Worm (Caenorhabditis elegans) whole organism, dauer: Measurements from ENCODE around the gene Y57G11B.6.

Experiments used
- unc-62 ChIP-seq: sonication (generic microtip); optimal IDR thresholded peaks from 2 replicates; lab custom pipeline; 2017; ENCODE audit warnings: missing biosample characterization, missing genetic modification reagents, missing genetic modification characterization

Y57G11B.6 gene

DNA sequence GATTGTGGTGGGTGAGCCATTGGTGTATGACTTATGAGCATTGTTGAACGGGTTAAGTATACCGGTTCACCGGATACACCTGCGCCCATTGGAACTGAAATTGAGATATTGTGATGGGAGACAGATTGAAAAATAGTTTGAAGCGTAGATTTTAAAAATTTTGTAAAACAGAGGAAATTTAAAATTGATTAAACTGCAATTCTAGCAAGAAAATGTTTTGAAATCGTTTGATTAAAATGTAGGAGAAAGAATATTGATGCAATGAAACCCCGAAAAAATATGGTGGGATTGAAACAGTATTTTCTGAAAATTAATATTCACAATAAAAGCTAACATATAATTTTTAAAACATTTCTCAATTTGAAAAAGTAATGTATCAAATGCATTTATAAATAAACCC lies at the start of gene Y57G11B.6:
TSS of gene Y57G11B.6 (minus strand) at position 101 of the 400 bp plus-strand sequence.
- TF ChIP-seq unc-62, result no peak

DNA sequence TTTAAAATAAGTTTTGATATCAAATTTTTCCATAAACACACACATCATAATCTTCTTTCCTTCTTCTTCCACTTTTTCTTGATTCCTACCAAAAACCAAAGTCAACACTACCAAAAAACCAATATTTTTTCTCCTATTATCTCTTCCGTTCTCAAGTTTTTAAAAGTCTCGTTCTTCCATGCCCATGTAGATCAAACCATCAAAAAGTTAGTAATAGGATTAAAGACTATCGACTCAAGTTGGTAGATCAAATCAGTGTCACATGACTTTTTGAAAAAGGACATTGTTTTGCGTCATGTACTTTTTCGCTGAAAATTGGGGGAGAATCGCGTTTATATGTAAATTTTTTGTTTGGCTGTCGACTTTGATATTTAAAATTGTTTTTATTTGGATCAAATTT lies 48.3 kb upstream of the Y57G11B.6 start:
- TF ChIP-seq unc-62, result no peak

DNA sequence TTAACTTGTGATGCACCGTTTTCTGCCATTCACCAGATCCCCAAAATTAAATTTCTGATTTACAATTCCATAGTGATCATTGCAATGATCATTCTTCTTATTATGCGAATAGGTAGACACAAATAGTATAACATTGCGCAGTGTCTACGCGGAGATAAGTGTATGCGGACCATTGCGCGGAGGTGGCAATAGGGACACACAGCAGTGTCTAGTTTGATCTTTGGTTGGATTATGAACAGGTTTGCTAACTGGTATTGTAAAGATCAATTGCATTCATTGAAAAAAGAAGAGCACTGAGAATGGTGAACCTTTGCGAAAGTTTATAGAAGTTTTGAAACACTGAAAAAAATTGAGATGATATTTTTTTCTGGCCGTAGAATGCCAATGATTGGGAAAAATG lies 44.6 kb upstream of the Y57G11B.6 start:
- TF ChIP-seq unc-62, result no peak

DNA sequence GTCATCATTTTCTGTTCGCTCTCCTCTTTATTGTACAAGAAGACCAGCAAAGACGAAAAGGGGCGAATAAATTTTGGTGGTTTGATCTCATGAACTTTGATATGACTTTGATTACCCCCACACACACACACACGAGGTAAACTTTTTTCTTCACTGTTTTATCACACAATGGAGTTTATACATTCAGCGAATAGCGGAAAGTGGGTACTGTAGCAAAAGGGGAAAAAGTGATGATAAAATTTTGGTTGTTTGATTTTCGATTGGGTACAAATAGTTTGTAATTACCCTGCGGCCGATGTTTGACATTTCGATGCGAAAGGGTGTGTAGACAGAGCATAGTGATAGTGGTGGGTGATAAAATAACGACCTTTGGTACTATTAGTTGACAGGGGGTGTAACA lies 39.6 kb upstream of the Y57G11B.6 start:
- no peak for TF ChIP-seq unc-62

DNA sequence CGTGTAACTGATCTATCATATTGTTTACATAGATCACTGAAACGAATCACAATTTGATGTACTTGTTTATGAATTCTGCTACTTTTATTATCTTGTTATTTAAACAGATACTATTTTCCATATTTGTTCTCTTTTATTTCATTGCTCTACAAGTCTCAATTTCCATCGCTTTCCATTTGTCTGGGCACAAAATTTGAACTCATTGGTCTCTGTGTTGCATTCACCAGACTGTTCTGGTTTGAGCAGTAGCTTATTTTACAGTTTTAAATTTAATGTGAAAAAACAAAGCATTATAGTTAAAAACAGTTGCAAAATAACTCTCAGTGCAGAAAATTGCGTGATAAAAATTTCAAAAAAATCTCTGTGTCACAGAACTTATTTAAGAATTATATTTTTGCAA lies 32.9 kb upstream of the Y57G11B.6 start:
- TF ChIP-seq unc-62, result no peak

DNA sequence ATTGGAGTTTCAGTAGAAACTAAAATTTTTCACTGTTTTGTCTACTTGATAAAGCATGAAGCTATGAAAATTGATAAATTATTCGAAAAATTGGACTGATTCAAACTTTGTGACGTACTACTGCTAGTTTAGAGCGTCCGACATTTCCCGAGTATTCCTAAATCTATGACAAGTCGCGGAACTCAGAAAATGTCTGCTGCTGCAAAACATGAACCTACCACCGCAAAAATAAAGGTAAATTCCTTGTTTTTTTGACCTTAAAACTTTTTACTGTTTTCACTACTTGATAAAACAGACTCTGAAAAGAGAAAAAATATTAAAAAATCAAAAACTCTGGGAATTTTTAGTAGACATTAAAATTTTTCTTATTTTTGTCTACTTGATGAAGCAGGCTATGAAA lies 32.1 kb upstream of the Y57G11B.6 start:
- TF ChIP-seq unc-62, result no peak

DNA sequence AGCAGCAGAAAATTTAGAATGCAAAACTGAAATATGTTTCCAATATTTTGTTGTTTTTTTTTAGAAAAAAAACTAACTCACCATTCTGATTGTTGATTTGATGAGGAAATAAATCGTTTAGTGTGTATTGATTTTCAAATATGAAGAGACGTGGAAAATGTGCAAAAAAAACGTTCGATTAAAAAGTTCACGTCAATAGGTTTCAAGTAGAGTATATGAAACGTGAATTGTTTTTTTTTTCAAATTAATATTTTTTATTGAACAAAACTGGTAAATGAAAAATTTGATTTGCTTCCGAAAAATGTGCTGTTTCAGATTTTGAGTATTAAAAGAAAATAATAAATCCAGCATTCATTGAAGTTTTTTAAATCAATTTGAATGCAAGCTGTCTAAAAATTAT lies 26.3 kb upstream of the Y57G11B.6 start, which contains the start of gene irld-18:
TSS of gene irld-18 (minus strand) at position 101 of the 400 bp plus-strand sequence.
- TF ChIP-seq unc-62, result no peak

DNA sequence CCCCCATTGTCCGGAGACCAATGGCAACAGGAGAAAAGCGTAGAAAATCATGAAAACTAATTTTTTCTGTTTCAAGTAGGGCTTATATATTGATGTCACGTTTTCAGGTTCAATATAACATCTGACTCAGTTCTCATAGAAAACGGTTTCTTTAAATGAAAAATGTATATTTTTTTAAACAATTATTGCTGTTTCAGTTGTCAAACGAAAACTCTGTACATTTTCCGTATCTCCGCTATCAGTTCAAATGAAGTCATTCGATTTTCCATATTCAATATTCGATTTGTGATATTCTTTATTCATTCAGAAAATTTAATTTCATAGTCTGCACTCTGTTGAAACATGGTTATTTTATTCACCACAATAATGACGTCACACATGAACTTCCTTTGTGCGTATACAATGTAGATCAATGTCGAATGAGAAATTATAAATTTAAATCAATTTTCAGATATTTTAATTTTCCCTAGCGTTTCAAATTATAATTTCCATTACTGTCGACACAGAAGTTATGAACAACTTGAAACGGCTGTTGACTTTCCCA lies 24.0 kb upstream of the Y57G11B.6 start, which contains the start of gene Y57G11B.8:
TSS of gene Y57G11B.8 (minus strand) at position 51 of the 544 bp plus-strand sequence.
- TF ChIP-seq unc-62, result no peak

DNA sequence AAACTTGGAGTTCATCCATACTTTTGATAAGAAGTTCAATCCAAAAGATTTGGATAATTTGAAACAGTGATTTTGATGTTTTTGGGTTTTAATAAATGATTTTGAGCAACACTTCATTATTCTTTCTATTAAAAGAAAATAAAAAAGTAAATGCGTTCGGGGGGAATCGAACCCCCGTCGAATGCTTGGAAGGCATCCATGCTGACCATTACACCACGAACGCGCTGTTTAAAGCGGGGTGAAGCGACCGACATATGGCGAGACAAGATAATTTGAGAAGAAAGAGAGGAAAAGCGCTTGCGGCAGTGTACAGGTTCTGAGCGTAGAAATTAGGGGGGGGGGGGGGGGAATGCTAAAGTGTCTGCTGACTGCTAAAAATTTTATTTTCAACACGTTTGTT lies 21.8 kb upstream of the Y57G11B.6 start:
- no peak for TF ChIP-seq unc-62

DNA sequence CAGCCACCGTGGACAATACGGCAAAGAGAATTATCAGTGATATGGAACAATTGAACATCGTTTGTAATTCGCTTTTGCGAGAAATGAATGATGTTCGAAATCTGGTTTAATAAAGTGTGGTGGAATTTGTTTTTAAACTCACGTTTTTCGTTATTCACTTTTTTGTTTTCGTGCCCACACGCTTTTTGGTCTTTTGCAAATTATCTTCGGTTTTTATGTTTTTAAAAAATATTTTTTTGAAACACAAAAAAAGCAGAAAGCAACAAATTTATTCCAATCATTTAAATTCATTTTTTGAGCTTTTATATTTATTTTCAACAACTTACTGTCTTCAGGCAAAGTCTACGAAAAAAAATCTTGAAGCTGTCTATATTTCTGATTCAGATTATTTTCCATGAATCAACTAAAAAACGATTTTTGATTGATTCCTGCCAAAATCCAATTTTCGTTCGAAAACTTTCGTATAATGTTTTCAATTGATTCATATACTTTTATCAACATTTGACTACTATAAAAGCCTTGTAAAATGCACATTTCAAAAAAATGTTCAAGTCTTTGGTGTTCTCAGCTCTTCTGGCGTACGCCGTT lies 19.7 kb upstream of the Y57G11B.6 start, which contains the start of the genes Y57G11B.3 and Y57G11B.5:
TSS of gene Y57G11B.3 (minus strand) at position 101 of the 588 bp plus-strand sequence.
TSS of gene Y57G11B.5 (plus strand) at position 538 of the 588 bp plus-strand sequence.
- no peak for TF ChIP-seq unc-62

DNA sequence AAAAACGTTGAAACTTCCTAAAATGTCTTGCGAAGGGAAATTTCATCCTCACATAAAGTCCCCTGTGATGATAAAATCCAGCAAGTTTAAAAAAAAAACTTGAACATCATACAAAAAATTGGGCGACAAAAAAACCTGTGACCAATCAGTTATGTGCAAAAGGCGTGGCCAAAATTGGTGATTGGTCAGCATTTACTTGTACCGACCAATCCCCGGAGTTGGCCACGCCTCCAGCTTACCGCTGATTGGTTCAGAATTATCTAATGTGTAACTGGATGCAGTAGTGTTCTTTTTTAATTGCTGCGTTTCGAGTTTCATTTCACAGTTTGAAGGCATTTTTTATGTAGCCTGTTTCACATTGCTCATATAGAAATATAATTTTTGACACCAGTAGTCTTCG lies 18.4 kb upstream of the Y57G11B.6 start:
- TF ChIP-seq unc-62, result no peak

DNA sequence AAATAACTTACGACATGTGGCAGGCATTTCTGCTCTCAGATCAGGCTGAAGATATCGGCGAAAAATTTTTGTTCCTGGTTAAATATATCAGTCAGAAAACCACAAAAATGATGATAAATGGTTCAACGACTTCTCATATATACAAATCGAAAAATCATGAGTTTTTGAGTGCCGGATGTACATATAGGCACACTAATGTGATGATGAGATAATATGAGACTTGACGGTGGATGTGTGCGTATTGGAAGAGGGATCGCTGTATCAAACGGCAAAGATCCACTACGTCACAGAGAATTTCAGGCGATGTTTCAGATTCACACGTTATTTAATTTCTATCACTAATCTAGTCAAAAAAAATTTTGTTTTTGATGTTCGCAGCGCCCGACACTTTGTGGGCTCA lies 17.9 kb upstream of the Y57G11B.6 start, which contains the start of gene glb-34:
TSS of gene glb-34 (minus strand) at position 101 of the 400 bp plus-strand sequence.
- no peak for TF ChIP-seq unc-62

DNA sequence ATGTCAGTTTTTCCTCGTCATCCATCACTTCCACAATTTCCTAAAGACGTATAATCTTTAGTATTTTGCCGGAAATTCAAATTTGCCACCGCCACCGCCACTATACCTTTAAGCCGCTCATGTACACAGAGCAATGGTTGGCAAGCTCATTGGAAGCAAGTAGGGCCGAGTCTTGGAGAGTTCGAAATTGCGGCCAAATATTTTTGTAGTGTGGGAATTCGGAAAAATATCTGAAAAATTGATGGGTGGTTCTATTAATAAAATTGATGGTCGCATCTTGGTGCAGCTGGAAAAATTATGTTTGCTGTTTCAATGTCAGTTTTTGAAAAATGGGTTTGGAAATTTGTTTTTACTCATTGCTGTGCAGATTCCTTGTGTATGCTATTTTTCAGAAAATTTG lies 16.9 kb upstream of the Y57G11B.6 start:
- no peak for TF ChIP-seq unc-62

DNA sequence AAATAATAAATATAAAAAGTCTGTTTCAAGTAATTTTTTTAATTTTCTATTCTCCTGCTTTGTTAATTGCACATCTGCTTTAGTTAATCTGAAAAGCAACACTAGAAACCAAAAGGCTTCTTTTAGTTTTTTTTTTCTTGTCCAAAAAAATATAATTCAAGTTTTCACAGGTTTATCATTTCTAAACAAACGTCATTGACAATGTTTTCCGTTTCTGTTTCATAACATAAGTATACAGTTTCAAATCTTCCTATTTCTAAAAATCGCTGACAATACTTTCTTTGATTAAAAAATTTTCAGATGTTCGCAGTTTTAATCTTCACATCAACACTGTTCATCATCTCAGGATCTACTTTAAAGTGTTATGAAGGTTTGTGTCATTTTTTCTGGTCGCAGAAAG lies 10.4 kb upstream of the Y57G11B.6 start, which contains the start of gene Y57G11B.2:
TSS of gene Y57G11B.2 (plus strand) at position 301 of the 400 bp plus-strand sequence.
- no peak for TF ChIP-seq unc-62

DNA sequence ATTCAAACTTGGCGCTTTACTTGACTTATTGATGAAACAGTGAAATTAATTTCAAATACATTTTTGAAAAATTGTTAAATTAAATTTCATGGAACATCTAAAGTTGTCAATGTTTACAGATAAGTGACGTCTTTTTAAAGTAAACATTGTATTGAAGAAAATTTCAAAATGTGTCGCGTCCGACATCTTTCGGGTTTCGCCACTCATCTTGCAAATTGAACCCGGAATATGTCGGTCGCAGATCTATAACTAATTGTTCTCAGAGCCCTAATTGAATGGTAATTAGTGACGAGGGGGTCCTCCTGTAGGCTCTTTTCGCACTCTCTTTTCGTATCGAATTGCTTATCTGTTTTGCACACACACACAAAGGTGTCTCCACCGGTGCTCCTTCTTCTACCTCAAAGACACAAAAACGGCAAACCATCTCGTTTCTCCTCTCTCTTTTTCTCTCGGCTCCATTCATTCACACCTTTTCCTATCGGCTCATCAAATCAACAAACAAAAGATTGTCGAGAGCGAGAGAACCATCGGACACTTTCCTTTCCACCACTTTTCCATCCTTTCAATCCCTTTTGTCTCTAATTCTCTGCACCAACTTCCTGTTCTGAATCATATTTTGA lies 8.1 kb upstream of the Y57G11B.6 start:
- TF ChIP-seq unc-62, result no peak

DNA sequence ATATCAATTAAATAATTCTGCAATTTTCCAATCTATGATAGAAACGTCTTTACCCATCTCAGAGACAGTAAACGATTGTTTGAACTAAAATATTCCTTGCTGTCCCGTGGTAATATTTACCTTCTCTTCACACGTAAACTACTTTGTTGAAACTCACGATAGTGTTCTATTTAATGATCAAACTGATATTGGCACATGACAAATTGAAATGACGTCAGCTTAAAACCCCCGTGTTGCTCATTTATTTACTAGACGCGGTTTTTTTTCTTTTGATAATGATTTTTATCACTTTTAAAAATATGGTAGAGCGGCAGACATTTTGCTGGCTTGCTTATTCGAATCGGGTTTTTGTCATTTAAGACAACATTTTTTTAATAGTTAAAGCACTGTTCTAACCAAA lies 7.0 kb upstream of the Y57G11B.6 start:
- TF ChIP-seq unc-62, result no peak

DNA sequence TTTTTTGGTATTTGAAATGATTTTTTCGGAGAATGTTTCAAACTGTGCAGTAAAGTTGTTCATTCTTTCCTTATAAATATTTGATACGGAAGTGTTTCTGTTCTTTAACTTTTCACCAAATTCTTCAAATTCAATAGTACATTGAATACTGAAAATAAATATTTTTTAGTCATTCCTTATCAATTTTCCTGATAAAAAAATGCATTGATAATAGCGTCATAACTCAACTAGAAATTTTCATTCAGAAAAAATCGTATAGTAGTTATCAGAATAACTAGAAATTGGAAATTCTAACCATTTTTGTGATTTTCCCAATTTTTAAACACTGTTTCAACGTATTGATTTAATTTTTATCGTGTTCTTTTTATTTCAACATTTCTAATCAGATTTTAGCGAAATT lies 4.6 kb upstream of the Y57G11B.6 start:
- no peak for TF ChIP-seq unc-62

DNA sequence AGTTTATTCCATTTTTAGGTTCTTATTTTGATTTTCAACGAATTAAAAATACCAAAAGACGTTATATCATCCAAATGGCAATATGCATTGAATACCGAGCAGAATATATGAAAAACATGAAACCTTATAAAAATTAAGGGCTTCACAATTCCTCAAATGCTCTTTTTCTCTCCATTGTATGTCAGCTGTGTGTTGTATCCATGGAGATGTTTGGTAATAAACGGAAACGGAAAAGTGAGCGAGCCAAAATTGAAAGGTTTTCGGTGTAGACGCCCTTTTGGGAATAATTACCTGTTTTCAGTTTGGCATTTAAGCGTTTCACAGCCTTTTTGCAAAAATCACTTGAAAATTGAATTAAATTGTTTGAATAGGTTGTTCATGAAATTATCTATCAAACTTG lies 3.0 kb upstream of the Y57G11B.6 start:
- no peak for TF ChIP-seq unc-62
